Worm (Caenorhabditis elegans) whole organism, L2 larva: Measurements from ENCODE around the gene F29B9.1.

Source experiments
- aly-2 ChIP-seq: fragments of 150-350 bp; optimal IDR thresholded peaks from 2 replicates; lab custom pipeline; 2014; ENCODE audit warnings: missing biosample characterization, missing genetic modification characterization
- ama-1 ChIP-seq: fragments of 150-350 bp; optimal IDR thresholded peaks from 2 replicates; lab custom pipeline; 2018; ENCODE audit warnings: inconsistent platforms
- ceh-82 ChIP-seq: fragments of 150-350 bp; optimal IDR thresholded peaks from 2 replicates; lab custom pipeline; 2014; ENCODE audit warnings: missing biosample characterization, missing genetic modification characterization
- elt-3 ChIP-seq: sonication (generic microtip); optimal IDR thresholded peaks from 2 replicates; lab custom pipeline; 2017; ENCODE audit warnings: missing biosample characterization, missing genetic modification characterization
- lin-13 ChIP-seq: fragments of 150-350 bp; optimal IDR thresholded peaks from 2 replicates; lab custom pipeline; 2014; ENCODE audit warnings: missing biosample characterization, missing genetic modification reagents, missing genetic modification characterization
- lin-39 ChIP-seq: fragments of 150-350 bp; optimal IDR thresholded peaks from 2 replicates; lab custom pipeline; 2014; ENCODE audit warnings: missing biosample characterization, missing genetic modification reagents, missing genetic modification characterization
- mdl-1 ChIP-seq, 2 experiments: fragments of 150-350 bp in 1 of 2; sonication (generic microtip) in 1 of 2; optimal IDR thresholded peaks; 2 replicates each; lab custom pipeline; 2017; ENCODE audit warnings: missing biosample characterization in 2 of 2, missing genetic modification characterization in 2 of 2
- nhr-23 ChIP-seq: fragments of 150-350 bp; optimal IDR thresholded peaks from 2 replicates; lab custom pipeline; 2014; ENCODE audit warnings: missing biosample characterization, missing genetic modification reagents, missing genetic modification characterization
- nhr-77 ChIP-seq: fragments of 150-350 bp; optimal IDR thresholded peaks from 2 replicates; lab custom pipeline; 2014; ENCODE audit warnings: missing biosample characterization, missing genetic modification characterization
- sem-4 ChIP-seq: fragments of 150-350 bp; optimal IDR thresholded peaks from 2 replicates; lab custom pipeline; 2014; ENCODE audit warnings: missing biosample characterization, missing genetic modification reagents, missing genetic modification characterization
- zag-1 ChIP-seq: fragments of 150-350 bp; optimal IDR thresholded peaks from 2 replicates; lab custom pipeline; 2014; ENCODE audit warnings: missing biosample characterization, missing genetic modification characterization
- ztf-4 ChIP-seq: fragments of 150-350 bp; optimal IDR thresholded peaks from 2 replicates; lab custom pipeline; 2014; ENCODE audit warnings: missing biosample characterization, missing genetic modification characterization

- TF ChIP-seq ztf-4 (tag; lab: Kevin White, UChicago): no peak
- TF ChIP-seq zag-1: no peak
- no peak for TF ChIP-seq nhr-77
- TF ChIP-seq nhr-23 (tag; lab: Kevin White, UChicago): no peak
- no peak for TF ChIP-seq elt-3 (tag; lab: Kevin White, UChicago)
- no peak for TF ChIP-seq ama-1 (lab: Kevin White, UChicago)
- TF ChIP-seq ceh-82 (tag; lab: Kevin White, UChicago): no peak
- TF ChIP-seq mdl-1 (tag; optimal IDR thresholded peaks at IDR 0.05; lab: Kevin White, UChicago): no peak
- TF ChIP-seq lin-39 (tag; lab: Kevin White, UChicago): no peak
- no peak for TF ChIP-seq aly-2 (tag; lab: Kevin White, UChicago)
- no peak for TF ChIP-seq lin-13 (GFP tag; lab: Kevin White, UChicago)
- no peak for TF ChIP-seq sem-4 (tag; lab: Kevin White, UChicago)
Measured at ce11 chrIV:4649460-4649859, 15.7 kb upstream of the F29B9.1 start, which contains the start of gene F29B9.7.
